Fruit fly (Drosophila melanogaster) S2 (cell line): Measurements from ENCODE around the gene CG18249.

Experiments
- CG8478 ChIP-seq: fragments of >200 bp; optimal IDR thresholded peaks from 2 replicates; lab custom pipeline; 2018
- CTCF ChIP-seq, 2 experiments: fragments of >200 bp; optimal IDR thresholded peaks; 2 replicates each; lab custom pipeline; 2018

DNA sequence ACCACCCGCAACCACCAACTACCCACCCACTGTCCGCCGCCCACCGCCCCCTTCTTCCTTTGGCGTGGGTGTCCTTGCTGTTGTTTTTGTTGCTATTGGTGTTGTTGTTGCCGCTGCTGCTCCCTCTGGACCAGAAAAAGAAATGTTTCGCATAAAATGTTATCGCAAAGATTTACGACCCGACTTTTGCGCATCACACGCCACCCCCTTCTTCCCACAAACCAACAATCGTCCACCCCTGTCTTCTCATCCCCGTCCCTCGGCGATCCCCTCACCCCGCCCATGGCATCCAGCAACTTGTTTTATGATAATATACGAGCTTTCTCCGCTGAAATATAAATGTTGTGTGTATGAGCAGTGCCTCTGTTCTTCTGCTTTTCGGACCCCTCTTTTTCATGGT is 24.9 kb upstream of the CG18249 start:
- no peak for TF ChIP-seq CG8478 (lab: Kevin White, UChicago)
- no peak for TF ChIP-seq CTCF (optimal IDR thresholded peaks at IDR 0.05; lab: Kevin White, UChicago)
